Fruit fly (Drosophila melanogaster): ENCODE data around the gene CG46320.

CG46320 gene

dm6 chr3L:5770817-5771425 lies 107.0 kb downstream of the CG46320 start (continued):
- TF ChIP-seq mld (GFP tag; IDR thresholded peaks at IDR 0.05; ENCODE audit: partially characterized antibody) (no peak), exex (tag; optimal IDR thresholded peaks at IDR 0.05) (no peak), ash1 (GFP tag; optimal IDR thresholded peaks at IDR 0.05) (peak; percentile 70), fd96Cb (tag; optimal IDR thresholded peaks at IDR 0.05) (peak; percentile 81), z (GFP tag; IDR thresholded peaks at IDR 0.05) (no peak), CG8290 (GFP tag; optimal IDR thresholded peaks at IDR 0.05) (peak; percentile 53), CG8290 (tag; optimal IDR thresholded peaks at IDR 0.05) (peak; percentile 84 to 92), bab2 (GFP tag; optimal IDR thresholded peaks at IDR 0.05) (peak; percentile 84), CG9437 (GFP tag; optimal IDR thresholded peaks at IDR 0.05) (peak; percentile 80), nerfin-2 (GFP tag; IDR thresholded peaks at IDR 0.05; ENCODE audit: partially characterized antibody) (peak; percentile 46; the same call in 1 of the 2 replicates), Nf-YB (GFP tag; optimal IDR thresholded peaks at IDR 0.05) (peak; percentile 76), CG7928 (GFP tag; optimal IDR thresholded peaks at IDR 0.05) (peak; percentile 59), CG9609 (GFP tag; optimal IDR thresholded peaks at IDR 0.05) (peak; percentile 79), CG2202 (tag; optimal IDR thresholded peaks at IDR 0.05) (peak; percentile 74), Oaz (GFP tag; IDR thresholded peaks at IDR 0.05) (peak; percentile 27; the same call in 1 of the 2 replicates), CG12219 (GFP tag; optimal IDR thresholded peaks at IDR 0.05) (peak; percentile 84), Max (GFP tag; optimal IDR thresholded peaks at IDR 0.05) (peak; percentile 80), pho (GFP tag; optimal IDR thresholded peaks at IDR 0.05) (peak; percentile 92), CG4820 (GFP tag; optimal IDR thresholded peaks at IDR 0.05) (peak; percentile 73), Blimp-1 (GFP tag; optimal IDR thresholded peaks at IDR 0.05) (no peak), Sox102F (GFP tag; optimal IDR thresholded peaks at IDR 0.05) (no peak), sna (GFP tag; IDR thresholded peaks at IDR 0.05; ENCODE audit: partially characterized antibody) (no peak), CG3726 (GFP tag; IDR thresholded peaks at IDR 0.05) (0 out of 3 replicates have a peak, but pooled peaks have one; percentile 28), inv (GFP tag; IDR thresholded peaks at IDR 0.05; ENCODE audit: partially characterized antibody) (no peak), CG8388 (GFP tag; optimal IDR thresholded peaks at IDR 0.05) (peak; percentile 72), jumu (GFP tag; optimal IDR thresholded peaks at IDR 0.05) (peak; percentile 83), lab (GFP tag; optimal IDR thresholded peaks at IDR 0.05) (no peak), row (GFP tag; IDR thresholded peaks at IDR 0.05) (peak; percentile 96), Myb (GFP tag; optimal IDR thresholded peaks at IDR 0.05) (peak; percentile 76), CG3407 (GFP tag; optimal IDR thresholded peaks at IDR 0.05) (peak; percentile 78), CG18476 (GFP tag; optimal IDR thresholded peaks at IDR 0.05) (peak; percentile 84), CG6254 (GFP tag; optimal IDR thresholded peaks at IDR 0.05) (no peak), D (optimal IDR thresholded peaks at IDR 0.05) (no peak), D (GFP tag; optimal IDR thresholded peaks at IDR 0.05) (peak; percentile 74), cg (GFP tag; optimal IDR thresholded peaks at IDR 0.05) (no peak), CG4424 (GFP tag; optimal IDR thresholded peaks at IDR 0.05) (peak; percentile 82), zfh2 (GFP tag; optimal IDR thresholded peaks at IDR 0.05) (peak; percentile 91), ken (GFP tag; IDR thresholded peaks at IDR 0.05) (0 out of 3 replicates have a peak, but pooled peaks have one; percentile 40), CG11560 (tag; IDR thresholded peaks at IDR 0.05) (peak; percentile 48; the same call in 1 of the 3 replicates), CG16815 (GFP tag; optimal IDR thresholded peaks at IDR 0.05) (peak; percentile 71), CG15073 (GFP tag; optimal IDR thresholded peaks at IDR 0.05) (peak; percentile 35), CG12391 (tag; optimal IDR thresholded peaks at IDR 0.05) (peak; percentile 89), E2f2 (GFP tag; IDR thresholded peaks at IDR 0.05) (peak; percentile 41; the same call in 1 of the 2 replicates), CG32767 (GFP tag; IDR thresholded peaks at IDR 0.05) (peak; percentile 64), mirr (GFP tag; optimal IDR thresholded peaks at IDR 0.05) (peak; percentile 88), ap (GFP tag; IDR thresholded peaks at IDR 0.05) (peak; percentile 48; the same call in 1 of the 2 replicates), cad (GFP tag; optimal IDR thresholded peaks at IDR 0.05) (no peak), kay (GFP tag; optimal IDR thresholded peaks at IDR 0.05) (peak; percentile 68), Nf-YA (GFP tag; IDR thresholded peaks at IDR 0.05) (0 out of 2 replicates have a peak, but pooled peaks have one; percentile 10), toy (GFP tag; IDR thresholded peaks at IDR 0.05) (no peak)
